Worm (Caenorhabditis elegans): Measurements from ENCODE around the gene ncx-1.

Gene ncx-1

ce11 chrV:20120623-20121165 is at the start of gene ncx-1:
Gene ncx-1 (minus strand): TSS chrV:20120673.
- TF ChIP-seq pha-4 (GFP tag; IDR thresholded peaks at IDR 0.05) (0 out of 2 replicates have a peak, but pooled peaks have one; percentile 19), pha-4 (tag; optimal IDR thresholded peaks at IDR 0.05) (no peak), saeg-2 (GFP tag; IDR thresholded peaks at IDR 0.05) (no peak), set-16 (GFP tag; IDR thresholded peaks at IDR 0.05) (peak; percentile 70)

ce11 chrV:20165808-20166207 is 45.3 kb upstream of the ncx-1 start:
- TF ChIP-seq daf-19 (GFP tag; conservative IDR thresholded peaks at IDR 0.05): no peak
- TF ChIP-seq T26A8.4 (GFP tag; IDR thresholded peaks at IDR 0.05): no peak
- no peak for TF ChIP-seq aly-2 (tag; optimal IDR thresholded peaks at IDR 0.05)
- TF ChIP-seq T20F7.1 (GFP tag; optimal IDR thresholded peaks at IDR 0.05): no peak
- no peak for TF ChIP-seq arid-1 (GFP tag; conservative IDR thresholded peaks at IDR 0.05)
- TF ChIP-seq ceh-62 (tag; optimal IDR thresholded peaks at IDR 0.05): no peak
- no peak for TF ChIP-seq lin-13 (GFP tag; optimal IDR thresholded peaks at IDR 0.05)
- no peak for TF ChIP-seq zfp-2 (tag; optimal IDR thresholded peaks at IDR 0.05)
- TF ChIP-seq Y75B8A.6 (GFP tag; IDR thresholded peaks at IDR 0.05): no peak
- TF ChIP-seq jun-1 (tag; optimal IDR thresholded peaks at IDR 0.05): no peak
- TF ChIP-seq mes-2 (tag; optimal IDR thresholded peaks at IDR 0.05; ENCODE audit: poor library complexity, severe bottlenecking): no peak
- no peak for TF ChIP-seq tra-1 (GFP tag; IDR thresholded peaks at IDR 0.05)
- TF ChIP-seq nhr-25 (tag; optimal IDR thresholded peaks at IDR 0.05; ENCODE audit: borderline replicate concordance, insufficient read depth): no peak
- no peak for TF ChIP-seq hmg-1.1 (GFP tag; IDR thresholded peaks at IDR 0.05)
- TF ChIP-seq daf-16 (GFP tag; optimal IDR thresholded peaks at IDR 0.05): no peak
- TF ChIP-seq daf-16 (tag; optimal IDR thresholded peaks at IDR 0.05): peak; percentile 85
- TF ChIP-seq F37D6.2 (tag; optimal IDR thresholded peaks at IDR 0.05): no peak
- TF ChIP-seq nhr-111 (GFP tag; optimal IDR thresholded peaks at IDR 0.05): no peak
- no peak for TF ChIP-seq ZK337.2 (GFP tag; IDR thresholded peaks at IDR 0.05)
- TF ChIP-seq mxl-3 (GFP tag; optimal IDR thresholded peaks at IDR 0.05): no peak
- TF ChIP-seq lin-29 (GFP tag; IDR thresholded peaks at IDR 0.05): no peak
- TF ChIP-seq dve-1 (tag; optimal IDR thresholded peaks at IDR 0.05; ENCODE audit: insufficient read depth): peak; percentile 71
- no peak for TF ChIP-seq spr-1 (tag; optimal IDR thresholded peaks at IDR 0.05)
- TF ChIP-seq mdt-29 (GFP tag; IDR thresholded peaks at IDR 0.05): no peak
- TF ChIP-seq D1046.2 (GFP tag; IDR thresholded peaks at IDR 0.05): no peak
- no peak for TF ChIP-seq mdl-1 (tag; optimal IDR thresholded peaks at IDR 0.05)
- no peak for TF ChIP-seq egl-43 (GFP tag; IDR thresholded peaks at IDR 0.05)
- peak; percentile 16 for TF ChIP-seq pqm-1 (tag; optimal IDR thresholded peaks at IDR 0.05)
- TF ChIP-seq Y48G9A.11 (GFP tag; IDR thresholded peaks at IDR 0.05): no peak
- TF ChIP-seq aha-1 (tag): peak; percentile 57

- peak; percentile 74 for TF ChIP-seq T26A8.4 (GFP tag; IDR thresholded peaks at IDR 0.05)
- peak; percentile 73; the same call in 1 of the 2 replicates for TF ChIP-seq zfp-3 (GFP tag; conservative IDR thresholded peaks at IDR 0.05)
- no peak for TF ChIP-seq F37D6.2 (tag; optimal IDR thresholded peaks at IDR 0.05)
- TF ChIP-seq spr-3 (GFP tag; optimal IDR thresholded peaks at IDR 0.05): no peak
- no peak for TF ChIP-seq daf-12 (tag; optimal IDR thresholded peaks at IDR 0.05)
- no peak for TF ChIP-seq spr-1 (tag; optimal IDR thresholded peaks at IDR 0.05)
- no peak for TF ChIP-seq lir-3 (tag; optimal IDR thresholded peaks at IDR 0.05)
- peak in 1 of 2 experiments; percentile 97 for TF ChIP-seq daf-16 (GFP tag; optimal IDR thresholded peaks at IDR 0.05)
- peak; percentile 99 for TF ChIP-seq daf-16 (tag; optimal IDR thresholded peaks at IDR 0.05)
- TF ChIP-seq mes-2 (tag; optimal IDR thresholded peaks at IDR 0.05; ENCODE audit: poor library complexity, severe bottlenecking): no peak
- TF ChIP-seq nhr-11 (tag; optimal IDR thresholded peaks at IDR 0.05): no peak
- peak; percentile 66 for TF ChIP-seq jun-1 (tag; optimal IDR thresholded peaks at IDR 0.05)
- TF ChIP-seq unc-130 (GFP tag; optimal IDR thresholded peaks at IDR 0.05): no peak
- TF ChIP-seq nhr-77 (tag; optimal IDR thresholded peaks at IDR 0.05): peak; percentile 49
- TF ChIP-seq dmd-9 (GFP tag; IDR thresholded peaks at IDR 0.05): peak; percentile 49; the same call in 1 of the 2 replicates
- TF ChIP-seq R02D3.7 (tag; optimal IDR thresholded peaks at IDR 0.05): no peak
- TF ChIP-seq dpl-1 (GFP tag; optimal IDR thresholded peaks at IDR 0.05): peak; percentile 26
- no peak for TF ChIP-seq lin-29 (GFP tag; IDR thresholded peaks at IDR 0.05)
- peak; percentile 69 for TF ChIP-seq hlh-30 (tag; optimal IDR thresholded peaks at IDR 0.05; ENCODE audit: insufficient read depth)
- no peak for TF ChIP-seq cey-2 (tag; optimal IDR thresholded peaks at IDR 0.05; ENCODE audit: borderline replicate concordance, insufficient read depth)
Measured at ce11 chrV:20164059-20164892, 43.8 kb upstream of the ncx-1 start, which contains the start of gene F19B2.5. Gene F19B2.5 (minus strand): TSS chrV:20164165.
